Worm (Caenorhabditis elegans) whole organism, L1 larva: ENCODE measurements around the gene H10E21.4.

Experiments
- C34B4.2 ChIP-seq: sonication (generic microtip); optimal IDR thresholded peaks from 2 replicates; lab custom pipeline; 2017; ENCODE audit warnings: mild to moderate bottlenecking, missing genetic modification characterization, missing compliant biosample characterization
- Y116A8C.19 ChIP-seq: sonication (generic microtip); optimal IDR thresholded peaks from 2 replicates; lab custom pipeline; 2016; ENCODE audit warnings: missing compliant biosample characterization, missing genetic modification characterization, borderline replicate concordance
- aha-1 ChIP-seq: fragments of 150-350 bp; optimal IDR thresholded peaks from 2 replicates; lab custom pipeline; 2014; ENCODE audit warnings: missing biosample characterization, missing genetic modification characterization
- alr-1 ChIP-seq: fragments of 200-800 bp; sonication (Bioruptor generic); optimal IDR thresholded peaks from 2 replicates; lab custom pipeline; 2018; ENCODE audit warnings: borderline replicate concordance, mild to moderate bottlenecking, missing genetic modification characterization, missing compliant biosample characterization
- blmp-1 ChIP-seq: fragments of 150-350 bp; optimal IDR thresholded peaks from 2 replicates; lab custom pipeline; 2014; ENCODE audit warnings: missing biosample characterization, missing genetic modification characterization
- ces-1 ChIP-seq: fragments of 150-350 bp; optimal IDR thresholded peaks from 2 replicates; lab custom pipeline; 2014; ENCODE audit warnings: missing biosample characterization, missing genetic modification reagents, missing genetic modification characterization
- dpl-1 ChIP-seq, 3 experiments: fragments of 150-350 bp in 2 of 3; sonication (generic microtip) in 1 of 3; optimal IDR thresholded peaks; 2 replicates each; lab custom pipeline; 2014 to 2017; ENCODE audit warnings: missing biosample characterization in 3 of 3, missing genetic modification characterization in 3 of 3, missing genetic modification reagents in 3 of 3
- efl-1 ChIP-seq, 4 experiments: fragments of 150-350 bp; optimal IDR thresholded peaks in 3 of 4; peaks in 1 of 4; 1 replicate in 1 of 4; 2 replicates in 3 of 4; lab custom pipeline; 2014; ENCODE audit warnings: missing biosample characterization in 2 of 4, missing genetic modification characterization in 2 of 4, missing genetic modification reagents in 2 of 4
- egl-13 ChIP-seq: sonication (generic microtip); optimal IDR thresholded peaks from 2 replicates; lab custom pipeline; 2016; ENCODE audit warnings: missing genotype, missing genetic modification reagents, missing genetic modification characterization, missing compliant biosample characterization
- elt-3 ChIP-seq, 6 experiments: fragments of 150-350 bp in 1 of 6; sonication (generic microtip); optimal IDR thresholded peaks; 2 replicates each; lab custom pipeline; 2017 to 2018; ENCODE audit warnings: missing biosample characterization in 6 of 6, missing genetic modification characterization in 6 of 6, inconsistent platforms in 1 of 6
- fkh-8 ChIP-seq: sonication (generic microtip); optimal IDR thresholded peaks from 2 replicates; lab custom pipeline; 2016; ENCODE audit warnings: mild to moderate bottlenecking, missing genetic modification characterization, missing compliant biosample characterization
- grh-1 ChIP-seq: fragments of 200-800 bp; sonication (Bioruptor generic); IDR thresholded peaks from 2 replicates; pipeline ENCODE4 v1.3.6; 2022; ENCODE audit warnings: missing genetic modification reagents, missing genetic modification characterization, missing compliant biosample characterization
- hlh-4 ChIP-seq: sonication (generic microtip); optimal IDR thresholded peaks from 2 replicates; lab custom pipeline; 2016; ENCODE audit warnings: mild to moderate bottlenecking, missing genetic modification characterization, missing compliant biosample characterization
- lin-14 ChIP-seq: fragments of 200-800 bp; sonication (Bioruptor generic); optimal IDR thresholded peaks from 2 replicates; lab custom pipeline; 2018; ENCODE audit warnings: mild to moderate bottlenecking, missing genetic modification characterization, moderate library complexity, missing compliant biosample characterization
- lin-35 ChIP-seq, 2 experiments: fragments of 150-350 bp; optimal IDR thresholded peaks; 2 replicates each; lab custom pipeline; 2014; ENCODE audit warnings: missing biosample characterization in 2 of 2, missing genetic modification characterization in 2 of 2, missing genetic modification reagents in 2 of 2
- mep-1 ChIP-seq: fragments of 150-350 bp; optimal IDR thresholded peaks from 2 replicates; lab custom pipeline; 2014; ENCODE audit warnings: missing biosample characterization, missing genetic modification characterization
- nhr-19 ChIP-seq: fragments of 200-800 bp; sonication (Bioruptor generic); conservative IDR thresholded peaks from 2 replicates; pipeline ENCODE4 v1.3.6; 2022; ENCODE audit warnings: missing genetic modification characterization, missing compliant biosample characterization
- nhr-71 ChIP-seq: sonication (generic microtip); optimal IDR thresholded peaks from 2 replicates; lab custom pipeline; 2016; ENCODE audit warnings: mild to moderate bottlenecking, missing genetic modification characterization, moderate library complexity, missing compliant biosample characterization
- nhr-76 ChIP-seq: sonication (generic microtip); optimal IDR thresholded peaks from 2 replicates; lab custom pipeline; 2017; ENCODE audit warnings: missing biosample characterization, missing genetic modification characterization
- nhr-77 ChIP-seq: fragments of 150-350 bp; optimal IDR thresholded peaks from 2 replicates; lab custom pipeline; 2014; ENCODE audit warnings: missing biosample characterization, missing genetic modification characterization
- rnt-1 ChIP-seq: sonication (generic microtip); optimal IDR thresholded peaks from 2 replicates; lab custom pipeline; 2016; ENCODE audit warnings: mild to moderate bottlenecking, missing genetic modification characterization, moderate library complexity, missing compliant biosample characterization
- snpc-4 ChIP-seq: fragments of 150-350 bp; optimal IDR thresholded peaks from 2 replicates; lab custom pipeline; 2014; ENCODE audit warnings: missing biosample characterization, missing genetic modification characterization
- sox-4 ChIP-seq: sonication (generic microtip); optimal IDR thresholded peaks from 2 replicates; lab custom pipeline; 2016; ENCODE audit warnings: missing genetic modification characterization, missing compliant biosample characterization
- tlp-1 ChIP-seq: fragments of 150-350 bp; optimal IDR thresholded peaks from 2 replicates; lab custom pipeline; 2014; ENCODE audit warnings: missing biosample characterization, missing genetic modification characterization
- unc-130 ChIP-seq: fragments of 150-350 bp; optimal IDR thresholded peaks from 2 replicates; lab custom pipeline; 2017; ENCODE audit warnings: missing biosample characterization, missing genetic modification characterization, inconsistent platforms
- unc-30 ChIP-seq: sonication (generic microtip); optimal IDR thresholded peaks from 2 replicates; lab custom pipeline; 2017; ENCODE audit warnings: missing biosample characterization, missing genetic modification characterization
- vab-15 ChIP-seq: sonication (generic microtip); optimal IDR thresholded peaks from 2 replicates; lab custom pipeline; 2017; ENCODE audit warnings: missing genotype, mild to moderate bottlenecking, missing genetic modification characterization, missing compliant biosample characterization
- xbp-1 ChIP-seq: sonication (generic microtip); optimal IDR thresholded peaks from 2 replicates; lab custom pipeline; 2016; ENCODE audit warnings: missing genetic modification characterization, missing compliant biosample characterization
- ztf-11 ChIP-seq, 2 experiments: sonication (generic microtip); optimal IDR thresholded peaks; 2 replicates each; lab custom pipeline; 2016 to 2017; ENCODE audit warnings: missing genetic modification characterization in 2 of 2, missing biosample characterization in 1 of 2, missing compliant biosample characterization in 1 of 2

H10E21.4 gene

ce11 chrIII:49064-49463, 29.6 kb upstream of the H10E21.4 start:
- TF ChIP-seq nhr-77, result no peak
- no peak for TF ChIP-seq grh-1

- TF ChIP-seq egl-13 (tag; lab: Kevin White, UChicago) (no peak), unc-30 (tag; lab: Kevin White, UChicago) (no peak), nhr-76 (tag; lab: Kevin White, UChicago) (no peak), lin-35 (GFP tag; optimal IDR thresholded peaks at IDR 0.05; lab: Kevin White, UChicago) (no peak), vab-15 (tag; lab: Kevin White, UChicago) (no peak), nhr-19 (GFP tag; lab: Robert Waterston, UW) (no peak), mep-1 (tag; lab: Kevin White, UChicago) (no peak), ztf-11 (tag; optimal IDR thresholded peaks at IDR 0.05; lab: Kevin White, UChicago) (no peak), snpc-4 (tag; lab: Kevin White, UChicago) (no peak), aha-1 (tag; lab: Kevin White, UChicago) (no peak), unc-130 (tag; lab: Kevin White, UChicago) (no peak), dpl-1 (GFP tag; optimal IDR thresholded peaks at IDR 0.05; lab: Kevin White, UChicago) (no peak), tlp-1 (tag; lab: Kevin White, UChicago) (no peak), fkh-8 (no peak), nhr-71 (tag; lab: Kevin White, UChicago) (no peak), alr-1 (tag; lab: Kevin White, UChicago) (no peak), rnt-1 (tag; lab: Kevin White, UChicago) (no peak)
Observed at ce11 chrIII:48329-48728, 28.9 kb upstream of the H10E21.4 start.

ce11 chrIII:42725-43124, 23.2 kb upstream of the H10E21.4 start:
- TF ChIP-seq rnt-1 (tag; lab: Kevin White, UChicago) (no peak), efl-1 (optimal IDR thresholded peaks at IDR 0.05; lab: Kevin White, UChicago) (no peak), efl-1 (GFP tag; optimal IDR thresholded peaks at IDR 0.05 in 1 of 2; lab: Kevin White, UChicago) (peak in 1 of 2 experiments; percentile 23)

ce11 chrIII:41484-41883, 22.0 kb upstream of the H10E21.4 start:
- TF ChIP-seq efl-1 (optimal IDR thresholded peaks at IDR 0.05; lab: Kevin White, UChicago) (no peak), efl-1 (GFP tag; optimal IDR thresholded peaks at IDR 0.05 in 1 of 2; lab: Kevin White, UChicago) (peak in 1 of 2 experiments; percentile 65), xbp-1 (tag; lab: Kevin White, UChicago) (no peak), sox-4 (tag; lab: Kevin White, UChicago) (no peak), C34B4.2 (tag; lab: Kevin White, UChicago) (no peak)
- TF ChIP-seq, all 84 proteins: peak for 1

ce11 chrIII:40580-41113, 21.2 kb upstream of the H10E21.4 start, which contains the start of gene col-88:
col-88 (plus strand) TSS chrIII:41063.
- TF ChIP-seq blmp-1 (peak; percentile 97), hlh-4 (no peak), elt-3 (tag; optimal IDR thresholded peaks at IDR 0.05; lab: Kevin White, UChicago) (peak in 1 of 6 experiments; percentile 54), rnt-1 (tag; lab: Kevin White, UChicago) (no peak)

ce11 chrIII:39516-39915, 20.0 kb upstream of the H10E21.4 start:
- TF ChIP-seq blmp-1 (peak; percentile 30), Y116A8C.19 (tag; lab: Kevin White, UChicago) (no peak), vab-15 (tag; lab: Kevin White, UChicago) (no peak), lin-14 (GFP tag; lab: Kevin White, UChicago) (no peak)

ce11 chrIII:38117-38516, 18.6 kb upstream of the H10E21.4 start, which contains the start of gene clp-10:
clp-10 (minus strand) TSS chrIII:38217.
- TF ChIP-seq Y116A8C.19 (tag; lab: Kevin White, UChicago) (no peak), lin-35 (GFP tag; optimal IDR thresholded peaks at IDR 0.05; lab: Kevin White, UChicago) (no peak), ces-1 (no peak), blmp-1 (no peak)
